Worm (Caenorhabditis elegans) whole organism, L1 larva: ENCODE measurements around the gene mes-6.

Experiments
- Y116A8C.19 ChIP-seq: sonication (generic microtip); optimal IDR thresholded peaks from 2 replicates; lab custom pipeline; 2016; ENCODE audit warnings: missing compliant biosample characterization, missing genetic modification characterization, borderline replicate concordance
- aha-1 ChIP-seq: fragments of 150-350 bp; optimal IDR thresholded peaks from 2 replicates; lab custom pipeline; 2014; ENCODE audit warnings: missing biosample characterization, missing genetic modification characterization
- alr-1 ChIP-seq: fragments of 200-800 bp; sonication (Bioruptor generic); optimal IDR thresholded peaks from 2 replicates; lab custom pipeline; 2018; ENCODE audit warnings: borderline replicate concordance, mild to moderate bottlenecking, missing genetic modification characterization, missing compliant biosample characterization
- aly-2 ChIP-seq: fragments of 150-350 bp; optimal IDR thresholded peaks from 2 replicates; lab custom pipeline; 2014; ENCODE audit warnings: missing biosample characterization, missing genetic modification characterization
- ama-1 ChIP-seq: fragments of 150-350 bp; optimal IDR thresholded peaks from 2 replicates; lab custom pipeline; 2014
- blmp-1 ChIP-seq: fragments of 150-350 bp; optimal IDR thresholded peaks from 2 replicates; lab custom pipeline; 2014; ENCODE audit warnings: missing biosample characterization, missing genetic modification characterization
- ceh-63 ChIP-seq: fragments of 200-800 bp; sonication (Bioruptor generic); optimal IDR thresholded peaks from 2 replicates; lab custom pipeline; 2018; ENCODE audit warnings: mild to moderate bottlenecking, missing genetic modification characterization, missing compliant biosample characterization
- ceh-82 ChIP-seq, 3 experiments: fragments of 150-350 bp in 1 of 3; sonication (generic microtip) in 2 of 3; optimal IDR thresholded peaks; 2 replicates each; lab custom pipeline; 2014 to 2017; ENCODE audit warnings: missing biosample characterization in 3 of 3, missing genetic modification characterization in 3 of 3
- ceh-88 ChIP-seq: fragments of 200-800 bp; sonication (Bioruptor generic); IDR thresholded peaks from 2 replicates; pipeline ENCODE4 v1.3.6; 2022; ENCODE audit warnings: missing genetic modification characterization, missing compliant biosample characterization
- ceh-90 ChIP-seq: sonication (generic microtip); optimal IDR thresholded peaks from 2 replicates; lab custom pipeline; 2016; ENCODE audit warnings: missing genetic modification characterization, missing compliant biosample characterization
- dpl-1 ChIP-seq, 3 experiments: fragments of 150-350 bp in 2 of 3; sonication (generic microtip) in 1 of 3; optimal IDR thresholded peaks; 2 replicates each; lab custom pipeline; 2014 to 2017; ENCODE audit warnings: missing biosample characterization in 3 of 3, missing genetic modification characterization in 3 of 3, missing genetic modification reagents in 3 of 3
- dsc-1 ChIP-seq: sonication (generic microtip); optimal IDR thresholded peaks from 2 replicates; lab custom pipeline; 2016; ENCODE audit warnings: mild to moderate bottlenecking, missing genetic modification characterization, missing compliant biosample characterization
- efl-1 ChIP-seq, 4 experiments: fragments of 150-350 bp; optimal IDR thresholded peaks in 3 of 4; peaks in 1 of 4; 1 replicate in 1 of 4; 2 replicates in 3 of 4; lab custom pipeline; 2014; ENCODE audit warnings: missing biosample characterization in 2 of 4, missing genetic modification characterization in 2 of 4, missing genetic modification reagents in 2 of 4
- efl-3 ChIP-seq: fragments of 200-800 bp; sonication (Bioruptor generic); optimal IDR thresholded peaks from 2 replicates; lab custom pipeline; 2018; ENCODE audit warnings: mild to moderate bottlenecking, missing genetic modification characterization, missing compliant biosample characterization
- egl-27 ChIP-seq, 2 experiments: fragments of 150-350 bp in 1 of 2; sonication (generic microtip); optimal IDR thresholded peaks; 3 replicates each; lab custom pipeline; 2017 to 2018; ENCODE audit warnings: missing biosample characterization in 2 of 2, missing genetic modification characterization in 2 of 2, missing genetic modification reagents in 2 of 2
- elt-2 ChIP-seq: sonication (generic microtip); optimal IDR thresholded peaks from 2 replicates; lab custom pipeline; 2016; ENCODE audit warnings: missing genetic modification characterization, mild to moderate bottlenecking, inconsistent platforms, missing compliant biosample characterization, missing genetic modification reagents
- elt-3 ChIP-seq, 6 experiments: fragments of 150-350 bp in 1 of 6; sonication (generic microtip); optimal IDR thresholded peaks; 2 replicates each; lab custom pipeline; 2017 to 2018; ENCODE audit warnings: missing biosample characterization in 6 of 6, missing genetic modification characterization in 6 of 6, inconsistent platforms in 1 of 6
- ets-5 ChIP-seq: fragments of 200-800 bp; sonication (Bioruptor generic); IDR thresholded peaks from 2 replicates; pipeline ENCODE4 v1.3.6; 2022; ENCODE audit warnings: missing genetic modification characterization, missing compliant biosample characterization
- fkh-4 ChIP-seq: sonication (generic microtip); optimal IDR thresholded peaks from 2 replicates; lab custom pipeline; 2016; ENCODE audit warnings: missing compliant biosample characterization, missing genetic modification characterization, borderline replicate concordance
- fkh-8 ChIP-seq: sonication (generic microtip); optimal IDR thresholded peaks from 2 replicates; lab custom pipeline; 2016; ENCODE audit warnings: mild to moderate bottlenecking, missing genetic modification characterization, missing compliant biosample characterization
- grh-1 ChIP-seq: fragments of 200-800 bp; sonication (Bioruptor generic); IDR thresholded peaks from 2 replicates; pipeline ENCODE4 v1.3.6; 2022; ENCODE audit warnings: missing genetic modification reagents, missing genetic modification characterization, missing compliant biosample characterization
- hpl-2 ChIP-seq: fragments of 150-350 bp; optimal IDR thresholded peaks from 2 replicates; lab custom pipeline; 2014; ENCODE audit warnings: missing biosample characterization, missing genetic modification reagents, missing genetic modification characterization
- irx-1 ChIP-seq: sonication (generic microtip); optimal IDR thresholded peaks from 2 replicates; lab custom pipeline; 2016; ENCODE audit warnings: missing genetic modification characterization, missing compliant biosample characterization
- lin-35 ChIP-seq, 2 experiments: fragments of 150-350 bp; optimal IDR thresholded peaks; 2 replicates each; lab custom pipeline; 2014; ENCODE audit warnings: missing biosample characterization in 2 of 2, missing genetic modification characterization in 2 of 2, missing genetic modification reagents in 2 of 2
- lir-3 ChIP-seq: sonication (generic microtip); optimal IDR thresholded peaks from 2 replicates; lab custom pipeline; 2016; ENCODE audit warnings: mild to moderate bottlenecking, missing genetic modification characterization, moderate library complexity, missing compliant biosample characterization; ENCODE audit not compliant: poor library complexity
- mdl-1 ChIP-seq, 2 experiments: fragments of 150-350 bp; optimal IDR thresholded peaks; 2 replicates each; lab custom pipeline; 2014 to 2017; ENCODE audit warnings: missing biosample characterization in 2 of 2, missing genetic modification characterization in 2 of 2, inconsistent platforms in 1 of 2
- mep-1 ChIP-seq: fragments of 150-350 bp; optimal IDR thresholded peaks from 2 replicates; lab custom pipeline; 2014; ENCODE audit warnings: missing biosample characterization, missing genetic modification characterization
- nhr-19 ChIP-seq: fragments of 200-800 bp; sonication (Bioruptor generic); conservative IDR thresholded peaks from 2 replicates; pipeline ENCODE4 v1.3.6; 2022; ENCODE audit warnings: missing genetic modification characterization, missing compliant biosample characterization
- nhr-20 ChIP-seq: sonication (generic microtip); optimal IDR thresholded peaks from 2 replicates; lab custom pipeline; 2016; ENCODE audit warnings: mild to moderate bottlenecking, missing genetic modification characterization, missing compliant biosample characterization
- nhr-237 ChIP-seq: fragments of 150-350 bp; optimal IDR thresholded peaks from 2 replicates; lab custom pipeline; 2014; ENCODE audit warnings: missing biosample characterization, missing genetic modification characterization
- nhr-47 ChIP-seq: sonication (generic microtip); optimal IDR thresholded peaks from 2 replicates; lab custom pipeline; 2016; ENCODE audit warnings: mild to moderate bottlenecking, missing genetic modification characterization, moderate library complexity, missing compliant biosample characterization
- nhr-71 ChIP-seq: sonication (generic microtip); optimal IDR thresholded peaks from 2 replicates; lab custom pipeline; 2016; ENCODE audit warnings: mild to moderate bottlenecking, missing genetic modification characterization, moderate library complexity, missing compliant biosample characterization
- nhr-84 ChIP-seq: sonication (generic microtip); optimal IDR thresholded peaks from 2 replicates; lab custom pipeline; 2017; ENCODE audit warnings: missing biosample characterization, missing genetic modification characterization
- nhr-85 ChIP-seq: sonication (generic microtip); peaks from one replicate; lab custom pipeline; 2016; ENCODE audit warnings: missing genetic modification characterization, inconsistent platforms, missing compliant biosample characterization
- nhr-90 ChIP-seq: sonication (generic microtip); optimal IDR thresholded peaks from 2 replicates; lab custom pipeline; 2016; ENCODE audit warnings: mild to moderate bottlenecking, missing genetic modification characterization, missing compliant biosample characterization; ENCODE audit not compliant: poor library complexity
- pax-3 ChIP-seq: fragments of 200-800 bp; sonication (Bioruptor generic); optimal IDR thresholded peaks from 2 replicates; lab custom pipeline; 2018; ENCODE audit warnings: mild to moderate bottlenecking, missing genetic modification characterization, moderate library complexity, missing compliant biosample characterization
- pqm-1 ChIP-seq: sonication (generic microtip); optimal IDR thresholded peaks from 3 replicates; lab custom pipeline; 2017; ENCODE audit warnings: missing biosample characterization, missing genetic modification characterization
- rnt-1 ChIP-seq: sonication (generic microtip); optimal IDR thresholded peaks from 2 replicates; lab custom pipeline; 2016; ENCODE audit warnings: mild to moderate bottlenecking, missing genetic modification characterization, moderate library complexity, missing compliant biosample characterization
- swsn-7 ChIP-seq: sonication (generic microtip); optimal IDR thresholded peaks from 2 replicates; lab custom pipeline; 2016; ENCODE audit warnings: missing genetic modification characterization, missing compliant biosample characterization
- unc-130 ChIP-seq: fragments of 150-350 bp; optimal IDR thresholded peaks from 2 replicates; lab custom pipeline; 2017; ENCODE audit warnings: missing biosample characterization, missing genetic modification characterization, inconsistent platforms
- unc-30 ChIP-seq: sonication (generic microtip); optimal IDR thresholded peaks from 2 replicates; lab custom pipeline; 2017; ENCODE audit warnings: missing biosample characterization, missing genetic modification characterization
- unc-62 ChIP-seq: fragments of 150-350 bp; optimal IDR thresholded peaks from 2 replicates; lab custom pipeline; 2014; ENCODE audit warnings: missing biosample characterization, missing genetic modification reagents, missing genetic modification characterization
- vab-15 ChIP-seq: sonication (generic microtip); optimal IDR thresholded peaks from 2 replicates; lab custom pipeline; 2017; ENCODE audit warnings: missing genotype, mild to moderate bottlenecking, missing genetic modification characterization, missing compliant biosample characterization
- zag-1 ChIP-seq: fragments of 150-350 bp; optimal IDR thresholded peaks from 2 replicates; lab custom pipeline; 2014; ENCODE audit warnings: missing biosample characterization, missing genetic modification characterization
- ztf-11 ChIP-seq, 2 experiments: sonication (generic microtip); optimal IDR thresholded peaks; 2 replicates each; lab custom pipeline; 2016 to 2017; ENCODE audit warnings: missing genetic modification characterization in 2 of 2, missing biosample characterization in 1 of 2, missing compliant biosample characterization in 1 of 2

Gene mes-6

DNA sequence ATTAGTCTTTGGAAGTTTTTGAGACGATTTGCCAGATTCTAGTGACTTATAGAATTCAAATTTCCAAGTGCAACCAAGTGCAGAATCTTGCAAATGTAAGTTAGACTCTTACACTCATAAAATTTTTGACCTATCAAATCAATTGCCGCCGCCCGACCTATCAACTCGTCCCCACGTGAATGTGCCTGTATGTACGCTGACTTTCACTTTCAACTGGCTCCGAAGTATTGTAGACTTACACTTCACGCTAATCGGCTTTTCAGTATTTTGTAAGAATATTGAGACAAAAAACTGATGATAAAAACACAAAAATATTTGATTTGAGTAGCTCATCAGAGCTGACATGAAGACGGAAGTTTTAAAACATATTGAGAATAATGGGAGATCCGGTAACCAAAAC, 21.7 kb downstream of the mes-6 start:
- TF ChIP-seq Y116A8C.19 (tag; lab: Kevin White, UChicago): no peak
- no peak for TF ChIP-seq unc-62 (GFP tag; lab: Kevin White, UChicago)
- TF ChIP-seq alr-1 (tag; lab: Kevin White, UChicago): no peak
- no peak for TF ChIP-seq fkh-4 (tag; lab: Kevin White, UChicago)
- TF ChIP-seq efl-3: no peak
- TF ChIP-seq aha-1: no peak
- TF ChIP-seq efl-1 (optimal IDR thresholded peaks at IDR 0.05; lab: Kevin White, UChicago): no peak
- TF ChIP-seq efl-1 (GFP tag; optimal IDR thresholded peaks at IDR 0.05 in 1 of 2; lab: Kevin White, UChicago): no peak
- TF ChIP-seq ceh-88 (GFP tag; lab: Robert Waterston, UW): no peak
- TF ChIP-seq grh-1 (GFP tag; lab: Robert Waterston, UW): no peak
- TF ChIP-seq unc-30 (tag; lab: Kevin White, UChicago): no peak
- TF ChIP-seq fkh-8 (tag; lab: Kevin White, UChicago): no peak
- TF ChIP-seq lin-35 (GFP tag; optimal IDR thresholded peaks at IDR 0.05; lab: Kevin White, UChicago): peak in 1 of 2 experiments; percentile 14
- TF ChIP-seq hpl-2 (GFP tag; lab: Kevin White, UChicago): no peak
- peak; percentile 30 for TF ChIP-seq blmp-1 (tag; lab: Kevin White, UChicago)
- no peak for TF ChIP-seq ztf-11 (tag; optimal IDR thresholded peaks at IDR 0.05; lab: Kevin White, UChicago)
- no peak for TF ChIP-seq dsc-1 (tag; lab: Kevin White, UChicago)
- no peak for TF ChIP-seq dpl-1 (GFP tag; optimal IDR thresholded peaks at IDR 0.05; lab: Kevin White, UChicago)
- TF ChIP-seq elt-2: peak; percentile 81
- TF ChIP-seq elt-3 (tag; optimal IDR thresholded peaks at IDR 0.05; lab: Kevin White, UChicago): no peak

DNA sequence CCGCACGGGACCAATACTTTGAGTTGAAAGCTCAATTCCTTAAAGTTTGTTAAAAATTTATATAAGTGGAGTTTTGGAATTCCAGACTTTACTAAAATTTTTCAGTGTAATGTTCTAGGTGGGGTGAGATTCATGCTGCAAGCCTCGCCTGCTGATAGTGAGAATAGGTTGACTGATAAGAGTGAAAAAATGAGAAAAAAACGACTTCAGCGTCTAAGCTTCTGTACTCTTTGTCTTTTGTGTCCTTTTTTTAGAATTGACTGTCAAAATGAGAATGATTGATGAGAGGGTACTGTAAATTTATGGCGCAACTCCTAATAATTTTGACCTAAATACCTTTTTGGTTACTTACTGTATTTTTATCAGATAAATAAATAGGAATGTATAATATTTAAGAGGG, 23.1 kb downstream of the mes-6 start:
- TF ChIP-seq nhr-85 (tag; lab: Kevin White, UChicago): peak; percentile 23
- TF ChIP-seq alr-1 (tag; lab: Kevin White, UChicago): no peak
- TF ChIP-seq ceh-90: no peak

DNA sequence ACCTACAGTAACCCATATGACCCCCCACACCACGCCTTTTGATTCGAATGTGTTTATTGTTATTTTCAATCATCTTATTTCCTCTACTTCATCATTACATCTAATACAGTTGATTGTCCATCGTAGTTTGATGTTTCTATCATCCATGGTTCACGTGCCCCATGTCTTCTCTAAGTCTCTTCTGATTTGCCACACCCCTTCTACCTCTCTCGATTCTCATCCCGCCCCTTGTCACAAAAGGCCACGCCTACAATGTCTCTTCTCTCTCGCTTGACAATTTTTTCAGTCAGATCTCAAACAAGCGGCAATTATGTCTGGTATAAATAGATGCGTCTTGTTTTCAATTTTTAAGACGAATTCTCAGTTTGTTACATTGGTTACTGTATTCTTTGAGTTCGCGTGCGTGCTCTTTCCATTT, 23.9 kb downstream of the mes-6 start:
- TF ChIP-seq vab-15 (tag; lab: Kevin White, UChicago): no peak
- TF ChIP-seq irx-1 (tag; lab: Kevin White, UChicago): peak; percentile 5
- peak; percentile 10 for TF ChIP-seq swsn-7 (tag; lab: Kevin White, UChicago)
- peak in 1 of 2 experiments; percentile 9 for TF ChIP-seq efl-1 (optimal IDR thresholded peaks at IDR 0.05; lab: Kevin White, UChicago)
- no peak for TF ChIP-seq efl-1 (GFP tag; optimal IDR thresholded peaks at IDR 0.05 in 1 of 2; lab: Kevin White, UChicago)
- TF ChIP-seq nhr-47: peak; percentile 21
- TF ChIP-seq rnt-1 (tag; lab: Kevin White, UChicago): peak; percentile 43
- TF ChIP-seq lir-3: peak; percentile 5
- TF ChIP-seq unc-62 (GFP tag; lab: Kevin White, UChicago): no peak
- TF ChIP-seq unc-130 (tag; lab: Kevin White, UChicago): peak; percentile 43
- TF ChIP-seq nhr-84 (tag; lab: Kevin White, UChicago): no peak
- TF ChIP-seq blmp-1 (tag; lab: Kevin White, UChicago): peak; percentile 55
- TF ChIP-seq nhr-85 (tag; lab: Kevin White, UChicago): peak; percentile 94
- peak; percentile 30 for TF ChIP-seq mep-1 (tag; lab: Kevin White, UChicago)
- TF ChIP-seq lin-35 (GFP tag; optimal IDR thresholded peaks at IDR 0.05; lab: Kevin White, UChicago): peak in 1 of 2 experiments; percentile 74
- 0 out of 2 replicates have a peak, but pooled peaks have one; percentile 14 for TF ChIP-seq grh-1 (GFP tag; lab: Robert Waterston, UW)
- TF ChIP-seq dpl-1 (GFP tag; optimal IDR thresholded peaks at IDR 0.05; lab: Kevin White, UChicago): peak in 1 of 3 experiments; percentile 8
- TF ChIP-seq hpl-2 (GFP tag; lab: Kevin White, UChicago): no peak
- TF ChIP-seq aha-1: no peak
- no peak for TF ChIP-seq ceh-82 (tag; optimal IDR thresholded peaks at IDR 0.05; lab: Kevin White, UChicago)
- TF ChIP-seq pax-3: no peak
- TF ChIP-seq pqm-1 (tag; lab: Kevin White, UChicago): no peak
- TF ChIP-seq nhr-20 (tag; lab: Kevin White, UChicago): peak; percentile 92
- TF ChIP-seq zag-1: no peak
- no peak for TF ChIP-seq nhr-237 (tag; lab: Kevin White, UChicago)
- no peak for TF ChIP-seq ets-5 (GFP tag; lab: Robert Waterston, UW)
- peak; percentile 18 for TF ChIP-seq ama-1 (lab: Kevin White, UChicago)
- TF ChIP-seq nhr-90: peak; percentile 59
- TF ChIP-seq elt-2: peak; percentile 61
- peak; percentile 92 for TF ChIP-seq nhr-71 (tag; lab: Kevin White, UChicago)
- TF ChIP-seq aly-2 (tag; lab: Kevin White, UChicago): no peak
- TF ChIP-seq nhr-19 (GFP tag; lab: Robert Waterston, UW): peak; percentile 67
- no peak for TF ChIP-seq ceh-63 (GFP tag; lab: Kevin White, UChicago)
- no peak for TF ChIP-seq unc-30 (tag; lab: Kevin White, UChicago)
- 0 out of 2 replicates have a peak, but pooled peaks have one; percentile 23 for TF ChIP-seq ceh-88 (GFP tag; lab: Robert Waterston, UW)
- peak; percentile 36 to 93 for TF ChIP-seq mdl-1 (tag; optimal IDR thresholded peaks at IDR 0.05; lab: Kevin White, UChicago)
- TF ChIP-seq elt-3 (tag; optimal IDR thresholded peaks at IDR 0.05; lab: Kevin White, UChicago): peak in 4 of 6 experiments; percentile 21 to 86 (median 62)
- no peak for TF ChIP-seq egl-27 (tag; optimal IDR thresholded peaks at IDR 0.05; lab: Kevin White, UChicago)
